Worm (Caenorhabditis elegans): ENCODE results near the gene zip-10.
A peak's percentile ranks its signal among the peaks of the same experiment; 100 is the strongest.

zip-10 gene

DNA sequence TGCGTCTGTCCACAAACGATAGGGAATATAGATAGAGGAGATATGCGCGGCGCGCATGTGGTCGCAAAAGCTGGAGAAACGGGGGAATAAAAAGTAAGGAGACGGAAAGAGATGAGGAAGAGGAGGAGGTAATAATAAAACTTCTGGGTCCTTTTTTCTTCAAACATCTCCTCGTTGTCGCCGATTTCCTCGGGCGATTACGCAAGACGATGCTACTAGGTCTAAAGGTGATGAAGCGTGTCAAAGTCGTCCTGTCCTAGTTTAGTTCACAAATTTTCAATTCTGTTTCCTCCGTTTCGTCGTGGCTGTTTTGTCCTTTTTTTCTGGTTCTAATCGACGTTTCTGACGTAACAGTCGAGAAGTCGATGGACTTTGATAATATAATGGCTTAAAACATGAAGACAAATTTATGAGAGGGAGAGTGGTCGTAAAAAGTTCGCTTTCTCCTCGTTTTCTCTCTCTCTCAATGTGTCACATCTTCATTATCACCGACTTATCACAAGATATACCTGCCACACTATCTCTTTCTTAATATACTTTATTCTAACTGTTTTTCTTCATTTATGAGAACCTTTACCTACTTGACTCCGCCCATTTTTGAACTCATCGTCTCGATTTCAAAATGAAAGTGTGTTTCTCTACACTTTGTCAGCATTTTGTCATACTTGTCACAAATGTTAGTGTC lies 30.1 kb upstream of the zip-10 start:
- TF ChIP-seq nhr-237 (tag; optimal IDR thresholded peaks at IDR 0.05) (no peak), R02D3.7 (tag; optimal IDR thresholded peaks at IDR 0.05) (no peak), blmp-1 (tag; optimal IDR thresholded peaks at IDR 0.05; ENCODE audit: insufficient read depth) (peak; percentile 98), snpc-4 (tag; optimal IDR thresholded peaks at IDR 0.05) (no peak), crh-2 (tag; optimal IDR thresholded peaks at IDR 0.05) (peak; percentile 49), sma-9 (GFP tag; optimal IDR thresholded peaks at IDR 0.05) (peak; percentile 56), sma-9 (tag; optimal IDR thresholded peaks at IDR 0.05) (no peak), dmd-4 (tag; optimal IDR thresholded peaks at IDR 0.05) (no peak), zag-1 (tag; optimal IDR thresholded peaks at IDR 0.05) (no peak), alr-1 (tag; optimal IDR thresholded peaks at IDR 0.05) (no peak), sma-3 (GFP tag; optimal IDR thresholded peaks at IDR 0.05) (no peak), nhr-21 (tag; optimal IDR thresholded peaks at IDR 0.05) (peak; percentile 4), fos-1 (tag; optimal IDR thresholded peaks at IDR 0.05) (peak; percentile 0), ama-1 (optimal IDR thresholded peaks at IDR 0.05) (no peak)

ce11 chrV:11677494-11677893 lies 26.9 kb upstream of the zip-10 start:
- no peak for TF ChIP-seq nhr-129 (tag; optimal IDR thresholded peaks at IDR 0.05)
- peak in 1 of 2 experiments; percentile 15 for TF ChIP-seq lsy-2 (tag; optimal IDR thresholded peaks at IDR 0.05)
- peak; percentile 54 for TF ChIP-seq sma-9 (GFP tag; optimal IDR thresholded peaks at IDR 0.05)
- TF ChIP-seq sma-9 (tag; optimal IDR thresholded peaks at IDR 0.05), result no peak
- TF ChIP-seq ztf-4 (tag; optimal IDR thresholded peaks at IDR 0.05), result no peak
- TF ChIP-seq sem-4 (tag; optimal IDR thresholded peaks at IDR 0.05), result peak; percentile 0
- peak; percentile 29 for TF ChIP-seq F13H6.1 (tag; optimal IDR thresholded peaks at IDR 0.05)
- no peak for TF ChIP-seq gmeb-1 (tag; optimal IDR thresholded peaks at IDR 0.05)
- peak; percentile 45 for TF ChIP-seq C34F6.9 (tag; optimal IDR thresholded peaks at IDR 0.05)
- no peak for TF ChIP-seq nhr-23 (tag; optimal IDR thresholded peaks at IDR 0.05)
- no peak for TF ChIP-seq Y55F3AM.14 (GFP tag; optimal IDR thresholded peaks at IDR 0.05)
- no peak for TF ChIP-seq alr-1 (tag; optimal IDR thresholded peaks at IDR 0.05)
- TF ChIP-seq unc-62 (GFP tag; optimal IDR thresholded peaks at IDR 0.05), result no peak
- no peak for TF ChIP-seq elt-3 (tag; optimal IDR thresholded peaks at IDR 0.05)
- TF ChIP-seq peb-1 (tag; optimal IDR thresholded peaks at IDR 0.05), result no peak
- no peak for TF ChIP-seq mdl-1 (tag; optimal IDR thresholded peaks at IDR 0.05)
- TF ChIP-seq R02D3.7 (tag; optimal IDR thresholded peaks at IDR 0.05), result no peak
- no peak for TF ChIP-seq unc-39 (tag; optimal IDR thresholded peaks at IDR 0.05)
- peak; percentile 19 for TF ChIP-seq fos-1 (tag; optimal IDR thresholded peaks at IDR 0.05)
- TF ChIP-seq blmp-1 (tag; optimal IDR thresholded peaks at IDR 0.05; ENCODE audit: insufficient read depth), result peak; percentile 17

DNA sequence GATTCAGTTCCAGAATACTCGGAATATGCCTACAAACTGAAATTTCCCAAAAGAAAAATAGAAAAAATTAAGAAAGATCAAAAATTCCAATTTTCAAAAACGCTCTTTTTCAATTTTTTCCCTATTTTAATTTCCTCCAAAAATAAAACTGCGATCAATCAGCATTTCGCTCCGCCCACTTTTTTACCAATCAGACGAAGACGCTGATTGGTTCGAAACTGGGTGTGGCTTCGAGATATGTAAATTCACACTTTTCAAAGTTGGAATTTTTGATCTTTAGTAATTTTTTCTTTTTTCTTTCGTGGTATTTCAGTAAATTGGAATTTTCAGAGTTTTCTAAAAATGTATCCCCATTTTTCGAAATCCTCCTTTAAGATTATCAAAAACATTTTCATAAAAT lies 26.5 kb upstream of the zip-10 start:
- TF ChIP-seq unc-39 (tag; optimal IDR thresholded peaks at IDR 0.05) (no peak), nhr-25 (tag; optimal IDR thresholded peaks at IDR 0.05) (no peak), unc-55 (GFP tag; optimal IDR thresholded peaks at IDR 0.05) (no peak)

DNA sequence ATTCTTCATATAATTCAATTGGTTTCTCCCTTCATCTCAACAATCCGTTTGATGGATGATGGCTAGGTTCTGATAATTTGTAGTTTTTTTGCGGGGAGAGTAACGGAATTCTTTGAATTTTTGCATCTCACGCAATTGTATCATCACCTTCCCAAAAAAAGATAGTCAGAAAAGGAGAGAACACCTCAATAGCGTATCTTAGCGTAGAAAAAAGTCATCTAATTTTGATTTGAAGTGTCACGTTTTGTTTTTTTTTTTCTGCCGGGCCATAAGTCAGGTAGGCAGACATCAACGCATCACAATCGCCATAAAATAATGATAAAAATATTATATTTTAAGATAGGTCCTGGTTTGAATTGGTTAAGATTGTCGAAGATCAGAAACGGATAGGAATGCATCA lies 25.9 kb upstream of the zip-10 start:
- TF ChIP-seq elt-3 (tag; optimal IDR thresholded peaks at IDR 0.05) (no peak), unc-39 (tag; optimal IDR thresholded peaks at IDR 0.05) (no peak), lin-39 (tag; optimal IDR thresholded peaks at IDR 0.05) (no peak), F13H6.1 (tag; optimal IDR thresholded peaks at IDR 0.05) (no peak), nhr-23 (tag; optimal IDR thresholded peaks at IDR 0.05) (no peak), gmeb-1 (tag; optimal IDR thresholded peaks at IDR 0.05) (peak; percentile 20), alr-1 (tag; optimal IDR thresholded peaks at IDR 0.05) (no peak), sma-9 (GFP tag; optimal IDR thresholded peaks at IDR 0.05) (peak; percentile 28), sma-9 (tag; optimal IDR thresholded peaks at IDR 0.05) (no peak), unc-62 (GFP tag; optimal IDR thresholded peaks at IDR 0.05) (no peak), fos-1 (tag; optimal IDR thresholded peaks at IDR 0.05) (peak; percentile 1)

DNA sequence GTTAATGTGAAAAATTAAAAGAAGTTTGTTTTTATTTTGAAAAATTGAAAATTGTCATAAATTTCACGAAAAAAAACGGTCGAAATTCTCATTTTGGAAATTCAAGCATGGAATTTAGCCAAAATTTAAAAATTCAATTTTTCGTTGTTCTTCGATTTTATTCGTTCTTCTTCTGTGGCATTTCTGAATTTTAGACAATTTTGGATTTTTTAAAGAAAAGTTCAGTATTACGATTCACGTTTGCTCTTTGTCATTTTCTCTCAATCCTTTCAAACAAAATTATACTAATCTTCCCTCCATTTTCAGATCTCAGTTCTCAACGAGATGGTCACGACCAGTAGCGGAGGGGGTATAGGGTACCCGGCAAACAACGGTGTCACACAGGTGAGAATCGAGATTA lies 25.1 kb upstream of the zip-10 start, which contains the start of gene ape-1:
Gene ape-1 (plus strand): TSS at position 301 of the 400 bp plus-strand sequence.
- TF ChIP-seq lin-39 (tag; optimal IDR thresholded peaks at IDR 0.05) (no peak), R02D3.7 (tag; optimal IDR thresholded peaks at IDR 0.05) (no peak), fos-1 (tag; optimal IDR thresholded peaks at IDR 0.05) (no peak), skn-1 (tag; optimal IDR thresholded peaks at IDR 0.05) (no peak), egl-27 (tag; optimal IDR thresholded peaks at IDR 0.05) (no peak), nhr-77 (tag; optimal IDR thresholded peaks at IDR 0.05) (no peak), mbf-1 (tag; optimal IDR thresholded peaks at IDR 0.05) (no peak), nhr-21 (tag; optimal IDR thresholded peaks at IDR 0.05) (no peak), elt-3 (tag; optimal IDR thresholded peaks at IDR 0.05) (no peak), lin-13 (GFP tag; optimal IDR thresholded peaks at IDR 0.05) (no peak), nhr-6 (tag; optimal IDR thresholded peaks at IDR 0.05) (no peak), Y55F3AM.14 (GFP tag; optimal IDR thresholded peaks at IDR 0.05) (no peak)

Measured in whole organism, L2 larva.